Fruit fly (Drosophila melanogaster) whole organism, embryonic: ENCODE data around the gene CG32214.

Source experiments
- CG10321 ChIP-seq: fragments of 200-800 bp; sonication (Bioruptor generic); IDR thresholded peaks from 2 replicates; pipeline ENCODE4 v1.3.6; 2022; ENCODE audit warnings: missing biosample characterization, missing genetic modification characterization
- CG11456 ChIP-seq: fragments of 200-800 bp; sonication (Bioruptor generic); IDR thresholded peaks from 3 replicates; pipeline ENCODE4 v1.3.6; 2022; ENCODE audit warnings: missing biosample characterization, missing genetic modification characterization
- CG12155 ChIP-seq: fragments of 200-800 bp; sonication (Bioruptor generic); optimal IDR thresholded peaks from 3 replicates; lab custom pipeline; 2016; ENCODE audit warnings: missing biosample characterization, missing genetic modification characterization
- CG12299 ChIP-seq: fragments of 200-800 bp; sonication (Bioruptor generic); optimal IDR thresholded peaks from 2 replicates; lab custom pipeline; 2018; ENCODE audit warnings: missing biosample characterization, mild to moderate bottlenecking, missing genetic modification characterization
- CG12744 ChIP-seq: fragments of 200-800 bp; sonication (Bioruptor generic); optimal IDR thresholded peaks from 2 replicates; lab custom pipeline; 2016; ENCODE audit warnings: missing biosample characterization, missing genetic modification characterization
- CG12769 ChIP-seq: fragments of 200-800 bp; sonication (Bioruptor generic); optimal IDR thresholded peaks from 2 replicates; lab custom pipeline; 2019; ENCODE audit warnings: missing biosample characterization, mild to moderate bottlenecking, missing genetic modification characterization, moderate library complexity
- CG15269 ChIP-seq: fragments of 200-800 bp; sonication (Bioruptor generic); optimal IDR thresholded peaks from 2 replicates; lab custom pipeline; 2018; ENCODE audit warnings: missing biosample characterization, mild to moderate bottlenecking, missing genetic modification characterization, moderate library complexity
- CG18262 ChIP-seq: fragments of 200-800 bp; optimal IDR thresholded peaks from 3 replicates; lab custom pipeline; 2019; ENCODE audit warnings: missing biosample characterization, mild to moderate bottlenecking, missing genetic modification characterization, moderate library complexity
- CG18599 ChIP-seq: fragments of 200-800 bp; sonication (Bioruptor generic); optimal IDR thresholded peaks from 3 replicates; lab custom pipeline; 2017; ENCODE audit warnings: missing biosample characterization, missing genetic modification characterization, mild to moderate bottlenecking, moderate library complexity, missing genetic modification reagents
- CG2889 ChIP-seq: fragments of 200-800 bp; sonication (Bioruptor generic); IDR thresholded peaks from 3 replicates; pipeline ENCODE4 v1.3.6; 2022; ENCODE audit warnings: missing biosample characterization, missing genetic modification characterization
- CG42726 ChIP-seq: fragments of 200-800 bp; sonication (Bioruptor generic); IDR thresholded peaks from 2 replicates; pipeline ENCODE4 v1.3.6; 2022; ENCODE audit warnings: missing biosample characterization, missing genetic modification characterization; ENCODE audit not compliant: partially characterized antibody
- CG5953 ChIP-seq: fragments of 200-800 bp; sonication (Bioruptor generic); IDR thresholded peaks from 2 replicates; pipeline ENCODE4 v1.3.6; 2022; ENCODE audit warnings: missing biosample characterization, missing genetic modification characterization
- CG6654 ChIP-seq: fragments of 200-800 bp; sonication (Bioruptor generic); optimal IDR thresholded peaks from 2 replicates; lab custom pipeline; 2017; ENCODE audit warnings: missing biosample characterization, mild to moderate bottlenecking, missing genetic modification characterization
- CG7839 ChIP-seq: fragments of 200-800 bp; sonication (Bioruptor generic); optimal IDR thresholded peaks from 3 replicates; lab custom pipeline; 2018; ENCODE audit warnings: missing biosample characterization, mild to moderate bottlenecking, missing genetic modification characterization, moderate library complexity
- CG8290 ChIP-seq, 3 experiments: fragments of 200-800 bp; sonication (Bioruptor generic); optimal IDR thresholded peaks; 2 replicates each; lab custom pipeline; 2016 to 2019; ENCODE audit warnings: missing biosample characterization in 3 of 3, missing genetic modification characterization in 3 of 3, mild to moderate bottlenecking in 2 of 3, moderate library complexity in 1 of 3
- Dad ChIP-seq: fragments of 200-800 bp; sonication (Bioruptor generic); optimal IDR thresholded peaks from 3 replicates; lab custom pipeline; 2016; ENCODE audit warnings: missing biosample characterization, missing genetic modification characterization
- Eip74EF ChIP-seq, 2 experiments: fragments of 200-800 bp in 1 of 2; fragments of >200 bp in 1 of 2; sonication (Bioruptor generic) in 1 of 2; optimal IDR thresholded peaks; 2 replicates each; lab custom pipeline; 2017 to 2019; ENCODE audit warnings: missing biosample characterization in 2 of 2, missing genetic modification characterization in 2 of 2, mild to moderate bottlenecking in 1 of 2, moderate library complexity in 1 of 2
- Ets65A ChIP-seq: fragments of 200-800 bp; sonication (Bioruptor generic); peaks from one replicate; lab custom pipeline; 2016; ENCODE audit warnings: missing biosample characterization, missing genetic modification characterization
- Fer3 ChIP-seq: fragments of 200-800 bp; sonication (Bioruptor generic); optimal IDR thresholded peaks from 2 replicates; lab custom pipeline; 2018; ENCODE audit warnings: missing biosample characterization, mild to moderate bottlenecking, missing genetic modification characterization, moderate library complexity
- Gsc ChIP-seq: fragments of 200-800 bp; sonication (Bioruptor generic); IDR thresholded peaks from 2 replicates; pipeline ENCODE4 v1.3.6; 2022; ENCODE audit warnings: missing biosample characterization, missing genetic modification characterization
- HmgZ ChIP-seq: fragments of 200-800 bp; sonication (Bioruptor generic); optimal IDR thresholded peaks from 2 replicates; lab custom pipeline; 2018; ENCODE audit warnings: missing biosample characterization, mild to moderate bottlenecking, missing genetic modification characterization
- Hmx ChIP-seq: fragments of 200-800 bp; sonication (Bioruptor generic); optimal IDR thresholded peaks from 2 replicates; lab custom pipeline; 2016; ENCODE audit warnings: missing biosample characterization, missing genetic modification characterization
- Med ChIP-seq: fragments of 200-800 bp; sonication (Bioruptor generic); peaks from one replicate; lab custom pipeline; 2016; ENCODE audit warnings: missing biosample characterization, missing genetic modification characterization, mild to moderate bottlenecking, inconsistent platforms, moderate library complexity
- Pdp1 ChIP-seq, 2 experiments: fragments of 200-800 bp; sonication (Bioruptor generic); optimal IDR thresholded peaks; 3 replicates each; lab custom pipeline; 2016; ENCODE audit warnings: missing biosample characterization in 2 of 2, missing genetic modification characterization in 2 of 2, mild to moderate bottlenecking in 1 of 2, moderate library complexity in 1 of 2
- Ptx1 ChIP-seq: fragments of 200-800 bp; sonication (Bioruptor generic); IDR thresholded peaks from 2 replicates; pipeline ENCODE4 v1.3.6; 2022; ENCODE audit warnings: missing biosample characterization, missing genetic modification characterization
- Rfx ChIP-seq: fragments of 200-800 bp; sonication (Bioruptor generic); IDR thresholded peaks from 2 replicates; pipeline ENCODE4 v1.3.6; 2022; ENCODE audit warnings: missing biosample characterization, missing genetic modification characterization
- Six4 ChIP-seq: fragments of 200-800 bp; sonication (Bioruptor generic); optimal IDR thresholded peaks from 2 replicates; lab custom pipeline; 2016; ENCODE audit warnings: missing biosample characterization, missing genetic modification characterization
- Trl ChIP-seq, 3 experiments: fragments of >200 bp in 2 of 3; fragments of 200-800 bp in 1 of 3; sonication (Bioruptor generic) in 1 of 3; optimal IDR thresholded peaks; 2 replicates in 1 of 3; 3 replicates in 2 of 3; lab custom pipeline; 2016 to 2017; ENCODE audit warnings: missing biosample characterization in 1 of 3, missing genetic modification characterization in 1 of 3
- Usf ChIP-seq: fragments of 200-800 bp; sonication (Bioruptor generic); optimal IDR thresholded peaks from 2 replicates; lab custom pipeline; 2017; ENCODE audit warnings: missing genotype, missing biosample characterization, missing genetic modification characterization
- Vsx1 ChIP-seq: fragments of 200-800 bp; sonication (Bioruptor generic); optimal IDR thresholded peaks from 2 replicates; lab custom pipeline; 2017; ENCODE audit warnings: missing biosample characterization, mild to moderate bottlenecking, missing genetic modification characterization, missing genetic modification reagents
- ab ChIP-seq: fragments of 200-800 bp; sonication (Bioruptor generic); optimal IDR thresholded peaks from 2 replicates; lab custom pipeline; 2016; ENCODE audit warnings: missing biosample characterization, missing genetic modification characterization
- al ChIP-seq: fragments of 200-800 bp; sonication (Bioruptor generic); IDR thresholded peaks from 2 replicates; pipeline ENCODE4 v1.3.6; 2022; ENCODE audit warnings: missing biosample characterization, missing genetic modification characterization
- ase ChIP-seq: fragments of 200-800 bp; sonication (Bioruptor generic); IDR thresholded peaks from 3 replicates; pipeline ENCODE4 v1.3.6; 2022; ENCODE audit warnings: missing biosample characterization, missing genetic modification characterization
- az2 ChIP-seq: fragments of 200-800 bp; sonication (Bioruptor generic); optimal IDR thresholded peaks from 3 replicates; lab custom pipeline; 2016; ENCODE audit warnings: missing biosample characterization, missing genetic modification characterization
- chif ChIP-seq, 2 experiments: fragments of 200-800 bp; sonication (Bioruptor generic); optimal IDR thresholded peaks; 3 replicates each; lab custom pipeline; 2016; ENCODE audit warnings: missing biosample characterization in 2 of 2, missing genetic modification characterization in 2 of 2
- danr ChIP-seq: fragments of 200-800 bp; sonication (Bioruptor generic); IDR thresholded peaks from 2 replicates; pipeline ENCODE4 v1.3.6; 2022; ENCODE audit warnings: missing biosample characterization, missing genetic modification characterization
- dimm ChIP-seq: fragments of 200-800 bp; sonication (Bioruptor generic); IDR thresholded peaks from 2 replicates; pipeline ENCODE4 v1.3.6; 2022; ENCODE audit warnings: missing biosample characterization, missing genetic modification characterization
- dysf ChIP-seq: fragments of 200-800 bp; sonication (Bioruptor generic); IDR thresholded peaks from 3 replicates; pipeline ENCODE4 v1.3.6; 2022; ENCODE audit warnings: missing biosample characterization, missing genetic modification characterization
- esg ChIP-seq: fragments of 200-800 bp; sonication (Bioruptor generic); conservative IDR thresholded peaks from 2 replicates; pipeline ENCODE4 v1.3.6; 2022; ENCODE audit warnings: missing biosample characterization, missing genetic modification characterization
- gcm ChIP-seq: fragments of 200-800 bp; sonication (Bioruptor generic); optimal IDR thresholded peaks from 2 replicates; lab custom pipeline; 2019; ENCODE audit warnings: missing biosample characterization, mild to moderate bottlenecking, missing genetic modification characterization, moderate library complexity
- gcm2 ChIP-seq: fragments of 200-800 bp; sonication (Bioruptor generic); optimal IDR thresholded peaks from 2 replicates; lab custom pipeline; 2016; ENCODE audit warnings: missing biosample characterization, missing genetic modification characterization
- gfzf ChIP-seq: fragments of 200-800 bp; sonication (Bioruptor generic); optimal IDR thresholded peaks from 2 replicates; lab custom pipeline; 2016; ENCODE audit warnings: missing biosample characterization, mild to moderate bottlenecking, missing genetic modification characterization, moderate library complexity
- kni ChIP-seq: fragments of 200-800 bp; sonication (Bioruptor generic); optimal IDR thresholded peaks from 3 replicates; lab custom pipeline; 2017; ENCODE audit warnings: mild to moderate bottlenecking, missing biosample characterization, missing genetic modification reagents, missing genetic modification characterization
- knrl ChIP-seq: fragments of 200-800 bp; sonication (Bioruptor generic); IDR thresholded peaks from 3 replicates; pipeline ENCODE4 v1.3.6; 2022; ENCODE audit warnings: missing biosample characterization, missing genetic modification characterization; ENCODE audit not compliant: partially characterized antibody
- psq ChIP-seq: fragments of 200-800 bp; sonication (Bioruptor generic); optimal IDR thresholded peaks from 2 replicates; lab custom pipeline; 2017; ENCODE audit warnings: missing biosample characterization, missing genetic modification characterization
- seq ChIP-seq: fragments of 200-800 bp; sonication (Bioruptor generic); IDR thresholded peaks from 2 replicates; pipeline ENCODE4 v1.3.6; 2022; ENCODE audit warnings: missing biosample characterization, missing genetic modification characterization
- sqz ChIP-seq: fragments of 200-800 bp; sonication (Bioruptor generic); optimal IDR thresholded peaks from 3 replicates; lab custom pipeline; 2018; ENCODE audit warnings: missing biosample characterization, mild to moderate bottlenecking, missing genetic modification characterization
- tgo ChIP-seq: fragments of 200-800 bp; sonication (Bioruptor generic); IDR thresholded peaks from 3 replicates; pipeline ENCODE4 v1.3.6; 2022; ENCODE audit warnings: missing biosample characterization, missing genetic modification characterization
- unc-4 ChIP-seq: fragments of 200-800 bp; sonication (Bioruptor generic); IDR thresholded peaks from 2 replicates; pipeline ENCODE4 v1.3.6; 2022; ENCODE audit warnings: missing biosample characterization, missing genetic modification characterization; ENCODE audit not compliant: partially characterized antibody
- wor ChIP-seq: fragments of 200-800 bp; sonication (Bioruptor generic); IDR thresholded peaks from 2 replicates; pipeline ENCODE4 v1.3.6; 2022; ENCODE audit warnings: missing biosample characterization, missing genetic modification characterization
- yki ChIP-seq: fragments of >200 bp; optimal IDR thresholded peaks from 3 replicates; lab custom pipeline; 2018

The CG32214 gene

DNA sequence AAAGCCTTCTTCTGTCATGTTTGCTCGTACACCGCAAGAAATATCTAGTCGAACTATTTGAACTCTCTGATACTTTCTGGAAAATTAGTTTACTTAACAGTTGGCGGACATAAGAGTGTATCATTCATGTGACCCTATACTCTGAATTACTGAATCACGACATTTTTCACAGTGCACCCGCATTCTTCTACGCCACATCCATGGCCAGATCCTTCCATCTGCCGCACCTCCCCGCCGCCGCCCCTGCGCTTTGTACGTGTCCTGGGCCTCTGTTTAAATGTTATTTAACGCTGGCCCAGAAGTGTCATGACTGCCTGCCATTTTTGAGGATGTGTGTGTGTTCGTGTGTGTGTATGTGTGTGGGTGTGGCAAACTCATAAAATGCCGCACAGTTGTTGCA lies 45.5 kb downstream of the CG32214 start:
- TF ChIP-seq Gsc (GFP tag; lab: Robert Waterston, UW) (no peak), Pdp1 (GFP tag; optimal IDR thresholded peaks at IDR 0.05; lab: Kevin White, UChicago) (no peak), gfzf (GFP tag; lab: Kevin White, UChicago) (no peak), CG12155 (no peak), sqz (GFP tag; lab: Kevin White, UChicago) (no peak), Dad (GFP tag; lab: Kevin White, UChicago) (no peak), ase (GFP tag; lab: Robert Waterston, UW) (0 out of 3 replicates have a peak, but pooled peaks have one; percentile 10), az2 (GFP tag; lab: Kevin White, UChicago) (no peak), dimm (GFP tag; lab: Robert Waterston, UW) (no peak), CG11456 (GFP tag; lab: Robert Waterston, UW) (no peak), kni (GFP tag; lab: Kevin White, UChicago) (no peak), psq (GFP tag; lab: Kevin White, UChicago) (no peak), CG42726 (no peak), Ptx1 (GFP tag; lab: Robert Waterston, UW) (no peak), gcm2 (GFP tag; lab: Kevin White, UChicago) (no peak), Trl (optimal IDR thresholded peaks at IDR 0.05; lab: Kevin White, UChicago) (no peak), Trl (GFP tag; optimal IDR thresholded peaks at IDR 0.05; lab: Kevin White, UChicago) (no peak), CG18262 (tag; lab: Kevin White, UChicago) (no peak), Six4 (no peak), yki (lab: Kevin White, UChicago) (no peak), Vsx1 (no peak), chif (GFP tag; optimal IDR thresholded peaks at IDR 0.05; lab: Kevin White, UChicago) (no peak), tgo (GFP tag; lab: Robert Waterston, UW) (no peak), ab (GFP tag; lab: Kevin White, UChicago) (no peak), CG15269 (tag; lab: Kevin White, UChicago) (no peak), CG2889 (GFP tag; lab: Robert Waterston, UW) (no peak), knrl (GFP tag; lab: Robert Waterston, UW) (no peak), esg (no peak), gcm (GFP tag; lab: Kevin White, UChicago) (no peak), unc-4 (GFP tag; lab: Robert Waterston, UW) (no peak), al (GFP tag; lab: Robert Waterston, UW) (no peak), CG12299 (tag; lab: Kevin White, UChicago) (no peak), Hmx (GFP tag; lab: Kevin White, UChicago) (no peak), Fer3 (tag; lab: Kevin White, UChicago) (no peak), CG7839 (tag; lab: Kevin White, UChicago) (no peak), danr (no peak), seq (no peak), HmgZ (no peak), Ets65A (GFP tag; lab: Kevin White, UChicago) (peak; percentile 64), CG5953 (GFP tag; lab: Robert Waterston, UW) (no peak), wor (no peak), CG6654 (no peak), Usf (GFP tag; lab: Kevin White, UChicago) (no peak), Rfx (GFP tag; lab: Robert Waterston, UW) (0 out of 2 replicates have a peak, but pooled peaks have one; percentile 32), CG18599 (peak; percentile 16), CG10321 (GFP tag; lab: Robert Waterston, UW) (no peak), Eip74EF (GFP tag; optimal IDR thresholded peaks at IDR 0.05; lab: Kevin White, UChicago) (no peak), dysf (GFP tag; lab: Robert Waterston, UW) (0 out of 3 replicates have a peak, but pooled peaks have one; percentile 19), Med (GFP tag; lab: Kevin White, UChicago) (peak; percentile 65), CG8290 (GFP tag; optimal IDR thresholded peaks at IDR 0.05; lab: Kevin White, UChicago) (no peak), CG8290 (tag; optimal IDR thresholded peaks at IDR 0.05; lab: Kevin White, UChicago) (peak in 1 of 2 experiments; percentile 37), CG12769 (no peak), CG12744 (GFP tag; lab: Kevin White, UChicago) (no peak)
